Fruit fly (Drosophila melanogaster) Kc167 (cell line): ENCODE measurements around the gene CG18636.
"Not testable (repeated sequence)": the region's sequence is repeated elsewhere in the genome, so short reads cannot be mapped to it uniquely, and the experiment has no call there.

ENCODE experiments used
- Sin3A ChIP-seq: fragments of >200 bp; optimal IDR thresholded peaks from 2 replicates; lab custom pipeline; 2018; ENCODE audit warnings: missing external identifiers
- h ChIP-seq: fragments of >200 bp; optimal IDR thresholded peaks from 3 replicates; lab custom pipeline; 2018; ENCODE audit warnings: missing external identifiers
- insv ChIP-seq: fragments of >200 bp; optimal IDR thresholded peaks from 3 replicates; lab custom pipeline; 2018; ENCODE audit warnings: missing external identifiers
- psq ChIP-seq: fragments of >200 bp; optimal IDR thresholded peaks from 2 replicates; lab custom pipeline; 2017; ENCODE audit warnings: missing external identifiers
- ttk ChIP-seq: sonication (Bioruptor generic); optimal IDR thresholded peaks from 2 replicates; lab custom pipeline; 2017; ENCODE audit warnings: missing external identifiers

Gene CG18636

DNA sequence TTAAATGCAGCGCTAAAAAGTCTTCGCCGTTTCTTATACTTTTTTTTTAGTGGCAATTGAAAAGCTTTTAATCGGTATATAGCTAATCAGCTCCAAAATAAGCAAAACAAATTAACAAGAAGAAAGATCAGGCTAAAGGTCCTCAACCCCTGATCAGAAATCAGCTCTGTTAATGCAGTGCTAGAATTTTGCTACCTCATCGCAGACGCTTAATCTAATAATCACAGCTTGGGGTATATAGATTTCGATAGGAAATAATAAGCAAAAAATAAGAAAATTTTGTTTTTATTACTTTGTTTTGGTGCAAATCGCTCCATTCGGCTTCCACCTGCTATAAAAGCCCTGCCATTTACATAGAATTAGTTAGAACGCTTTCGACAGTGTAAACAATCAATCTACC lies 41.5 kb downstream of the CG18636 start, which contains the start of gene CG34166:
Gene CG34166, plus strand, starts transcription at position 301 of the 400 bp plus-strand sequence.
- not testable (repeated sequence) for TF ChIP-seq Sin3A, ttk, psq (lab: Kevin White, UChicago)

DNA sequence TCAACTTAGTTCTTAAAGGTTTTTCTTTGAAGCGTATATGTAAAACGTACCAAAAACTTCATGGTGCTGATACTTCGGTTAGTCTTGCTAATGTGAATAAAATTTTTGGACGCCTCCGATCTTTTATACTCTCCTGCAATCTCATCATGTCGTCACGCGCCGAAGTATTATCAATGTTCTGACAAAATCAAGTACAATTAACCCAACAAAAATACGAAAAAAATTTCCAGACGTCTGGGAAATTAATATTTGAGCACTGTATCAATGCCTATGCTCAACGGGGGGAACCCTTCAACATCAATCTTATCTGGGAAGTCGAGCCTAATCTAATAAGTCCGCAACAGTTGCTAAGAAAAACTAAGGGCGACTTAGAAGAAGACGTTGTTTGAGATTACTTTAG lies 42.7 kb downstream of the CG18636 start, which contains the start of gene CG42586:
Gene CG42586, minus strand, starts transcription at position 101 of the 400 bp plus-strand sequence.
- not testable (repeated sequence) for TF ChIP-seq psq, ttk, insv (lab: Kevin White, UChicago)

DNA sequence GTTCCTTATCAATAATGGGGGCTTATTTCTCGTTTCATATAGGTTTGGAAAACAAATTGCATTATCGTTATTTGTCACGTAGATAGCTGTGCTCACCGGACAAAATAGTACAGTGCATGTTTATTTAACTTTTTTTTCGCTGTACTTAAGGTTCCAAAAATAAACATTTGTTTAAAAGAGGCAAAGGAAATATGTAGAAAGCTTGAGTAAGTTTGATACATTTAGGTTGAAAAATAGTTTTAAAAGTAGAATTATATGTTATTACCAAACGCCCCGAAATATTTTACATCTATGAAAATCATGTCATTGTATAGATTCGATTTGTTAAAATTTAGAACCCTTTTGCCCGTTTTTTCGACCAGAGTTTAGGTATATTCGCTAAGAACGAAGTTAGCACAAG lies 44.8 kb downstream of the CG18636 start, which contains the start of gene CG42585:
Gene CG42585, plus strand, starts transcription at position 301 of the 400 bp plus-strand sequence.
- TF ChIP-seq ttk, h, Sin3A (lab: Kevin White, UChicago): not testable (repeated sequence)

DNA sequence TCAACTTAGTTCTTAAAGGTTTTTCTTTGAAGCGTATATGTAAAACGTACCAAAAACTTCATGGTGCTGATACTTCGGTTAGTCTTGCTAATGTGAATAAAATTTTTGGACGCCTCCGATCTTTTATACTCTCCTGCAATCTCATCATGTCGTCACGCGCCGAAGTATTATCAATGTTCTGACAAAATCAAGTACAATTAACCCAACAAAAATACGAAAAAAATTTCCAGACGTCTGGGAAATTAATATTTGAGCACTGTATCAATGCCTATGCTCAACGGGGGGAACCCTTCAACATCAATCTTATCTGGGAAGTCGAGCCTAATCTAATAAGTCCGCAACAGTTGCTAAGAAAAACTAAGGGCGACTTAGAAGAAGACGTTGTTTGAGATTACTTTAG lies 46.7 kb downstream of the CG18636 start, which contains the start of gene CG31775:
Gene CG31775, minus strand, starts transcription at position 101 of the 400 bp plus-strand sequence.
- not testable (repeated sequence) for TF ChIP-seq insv, h, psq (lab: Kevin White, UChicago)

DNA sequence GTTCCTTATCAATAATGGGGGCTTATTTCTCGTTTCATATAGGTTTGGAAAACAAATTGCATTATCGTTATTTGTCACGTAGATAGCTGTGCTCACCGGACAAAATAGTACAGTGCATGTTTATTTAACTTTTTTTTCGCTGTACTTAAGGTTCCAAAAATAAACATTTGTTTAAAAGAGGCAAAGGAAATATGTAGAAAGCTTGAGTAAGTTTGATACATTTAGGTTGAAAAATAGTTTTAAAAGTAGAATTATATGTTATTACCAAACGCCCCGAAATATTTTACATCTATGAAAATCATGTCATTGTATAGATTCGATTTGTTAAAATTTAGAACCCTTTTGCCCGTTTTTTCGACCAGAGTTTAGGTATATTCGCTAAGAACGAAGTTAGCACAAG lies 48.9 kb downstream of the CG18636 start, which contains the start of gene CG31835:
Gene CG31835, plus strand, starts transcription at position 301 of the 400 bp plus-strand sequence.
- TF ChIP-seq Sin3A, psq, ttk (lab: Kevin White, UChicago): not testable (repeated sequence)
